Fruit fly (Drosophila melanogaster) whole organism, embryonic: ENCODE measurements around the gene CG3091.

Experiments used
- Bteb2 ChIP-seq: fragments of 200-800 bp; sonication (Bioruptor generic); optimal IDR thresholded peaks from 2 replicates; lab custom pipeline; 2016; ENCODE audit warnings: missing biosample characterization, missing genetic modification characterization
- C15 ChIP-seq: fragments of 200-800 bp; sonication (Bioruptor generic); IDR thresholded peaks from 3 replicates; pipeline ENCODE4 v1.3.6; 2022; ENCODE audit warnings: missing biosample characterization, missing genetic modification characterization
- CG10274 ChIP-seq: fragments of 200-800 bp; sonication (Bioruptor generic); optimal IDR thresholded peaks from 3 replicates; lab custom pipeline; 2017; ENCODE audit warnings: missing biosample characterization, mild to moderate bottlenecking, missing genetic modification characterization
- CG10321 ChIP-seq: fragments of 200-800 bp; sonication (Bioruptor generic); IDR thresholded peaks from 2 replicates; pipeline ENCODE4 v1.3.6; 2022; ENCODE audit warnings: missing biosample characterization, missing genetic modification characterization
- CG10366 ChIP-seq: fragments of 200-800 bp; sonication (Bioruptor generic); IDR thresholded peaks from 2 replicates; pipeline ENCODE4 v1.3.6; 2022; ENCODE audit warnings: missing biosample characterization, missing genetic modification characterization
- CG11398 ChIP-seq: fragments of 200-800 bp; sonication (Bioruptor generic); optimal IDR thresholded peaks from 2 replicates; lab custom pipeline; 2016; ENCODE audit warnings: missing biosample characterization, missing genetic modification characterization
- CG14050 ChIP-seq: fragments of 200-800 bp; sonication (Bioruptor generic); IDR thresholded peaks from 3 replicates; pipeline ENCODE4 v1.3.6; 2022; ENCODE audit warnings: missing biosample characterization, missing genetic modification characterization
- CG14667 ChIP-seq: fragments of 200-800 bp; sonication (Bioruptor generic); IDR thresholded peaks from 2 replicates; pipeline ENCODE4 v1.3.6; 2022; ENCODE audit warnings: missing biosample characterization, missing genetic modification characterization
- CG17829 ChIP-seq: fragments of 200-800 bp; optimal IDR thresholded peaks from 2 replicates; lab custom pipeline; 2019; ENCODE audit warnings: missing biosample characterization, mild to moderate bottlenecking, missing genetic modification characterization, moderate library complexity
- CG18011 ChIP-seq: fragments of 200-800 bp; sonication (Bioruptor generic); optimal IDR thresholded peaks from 2 replicates; lab custom pipeline; 2017; ENCODE audit warnings: missing biosample characterization, missing genetic modification characterization, mild to moderate bottlenecking, moderate library complexity, missing genotype
- CG18599 ChIP-seq: fragments of 200-800 bp; sonication (Bioruptor generic); optimal IDR thresholded peaks from 3 replicates; lab custom pipeline; 2017; ENCODE audit warnings: missing biosample characterization, missing genetic modification characterization, mild to moderate bottlenecking, moderate library complexity, missing genetic modification reagents
- CG30020 ChIP-seq: fragments of 200-800 bp; optimal IDR thresholded peaks from 2 replicates; lab custom pipeline; 2019; ENCODE audit warnings: missing biosample characterization, mild to moderate bottlenecking, missing genetic modification characterization, moderate library complexity
- CG3065 ChIP-seq: fragments of 200-800 bp; sonication (Bioruptor generic); optimal IDR thresholded peaks from 2 replicates; lab custom pipeline; 2016; ENCODE audit warnings: missing biosample characterization, missing genetic modification characterization
- CG4404 ChIP-seq: fragments of 200-800 bp; sonication (Bioruptor generic); IDR thresholded peaks from 2 replicates; pipeline ENCODE4 v1.3.6; 2022; ENCODE audit warnings: missing biosample characterization, missing genetic modification characterization
- CG4820 ChIP-seq: fragments of 200-800 bp; sonication (Bioruptor generic); optimal IDR thresholded peaks from 3 replicates; lab custom pipeline; 2016; ENCODE audit warnings: missing biosample characterization, missing genetic modification characterization
- CG6254 ChIP-seq: fragments of 200-800 bp; sonication (Bioruptor generic); optimal IDR thresholded peaks from 3 replicates; lab custom pipeline; 2017; ENCODE audit warnings: mild to moderate bottlenecking, missing biosample characterization, missing genetic modification reagents, missing genetic modification characterization
- CG7271 ChIP-seq: fragments of 200-800 bp; sonication (Bioruptor generic); optimal IDR thresholded peaks from 2 replicates; lab custom pipeline; 2018; ENCODE audit warnings: missing biosample characterization, mild to moderate bottlenecking, missing genetic modification characterization, moderate library complexity
- CG7556 ChIP-seq: fragments of 200-800 bp; sonication (Bioruptor generic); optimal IDR thresholded peaks from 2 replicates; lab custom pipeline; 2017; ENCODE audit warnings: missing biosample characterization, mild to moderate bottlenecking, missing genetic modification characterization
- CG8089 ChIP-seq: fragments of 200-800 bp; sonication (Bioruptor generic); optimal IDR thresholded peaks from 3 replicates; lab custom pipeline; 2016; ENCODE audit warnings: missing biosample characterization, missing genetic modification characterization
- CG8281 ChIP-seq: fragments of 200-800 bp; sonication (Bioruptor generic); optimal IDR thresholded peaks from 2 replicates; lab custom pipeline; 2018; ENCODE audit warnings: missing biosample characterization, mild to moderate bottlenecking, missing genetic modification characterization, moderate library complexity
- CG8359 ChIP-seq: fragments of 200-800 bp; sonication (Bioruptor generic); optimal IDR thresholded peaks from 2 replicates; lab custom pipeline; 2017; ENCODE audit warnings: missing biosample characterization, mild to moderate bottlenecking, missing genetic modification characterization, borderline replicate concordance
- CG9609 ChIP-seq: fragments of 200-800 bp; sonication (Bioruptor generic); optimal IDR thresholded peaks from 3 replicates; lab custom pipeline; 2016; ENCODE audit warnings: missing biosample characterization, missing genetic modification characterization
- CkIIα-i1 ChIP-seq: fragments of 200-800 bp; sonication (Bioruptor generic); IDR thresholded peaks from 2 replicates; pipeline ENCODE4 v1.3.6; 2022; ENCODE audit warnings: missing biosample characterization, missing genetic modification characterization
- CoRest ChIP-seq: fragments of 200-800 bp; sonication (Bioruptor generic); optimal IDR thresholded peaks from 3 replicates; lab custom pipeline; 2018; ENCODE audit warnings: missing biosample characterization, mild to moderate bottlenecking, missing genetic modification characterization, moderate library complexity
- Dek ChIP-seq: fragments of 200-800 bp; sonication (Bioruptor generic); optimal IDR thresholded peaks from 3 replicates; lab custom pipeline; 2019; ENCODE audit warnings: missing biosample characterization, mild to moderate bottlenecking, missing genetic modification characterization, moderate library complexity
- Dref ChIP-seq: fragments of 200-800 bp; sonication (Bioruptor generic); IDR thresholded peaks from 2 replicates; pipeline ENCODE4 v1.3.6; 2022; ENCODE audit warnings: missing biosample characterization, missing genetic modification characterization
- Gug ChIP-seq: fragments of 200-800 bp; sonication (Bioruptor generic); IDR thresholded peaks from 4 replicates; pipeline ENCODE4 v1.3.6; 2022; ENCODE audit warnings: missing biosample characterization, missing genetic modification characterization
- HLH54F ChIP-seq: fragments of 200-800 bp; sonication (Bioruptor generic); optimal IDR thresholded peaks from 3 replicates; lab custom pipeline; 2016; ENCODE audit warnings: missing biosample characterization, missing genetic modification characterization
- Hr39 ChIP-seq: fragments of >200 bp; optimal IDR thresholded peaks from 2 replicates; lab custom pipeline; 2017
- MESR4 ChIP-seq: fragments of 200-800 bp; sonication (Bioruptor generic); optimal IDR thresholded peaks from 2 replicates; lab custom pipeline; 2018; ENCODE audit warnings: missing biosample characterization, mild to moderate bottlenecking, missing genetic modification characterization, moderate library complexity
- Mes4 ChIP-seq: fragments of 200-800 bp; sonication (Bioruptor generic); optimal IDR thresholded peaks from 2 replicates; lab custom pipeline; 2016; ENCODE audit warnings: missing biosample characterization, missing genetic modification characterization
- NK7.1 ChIP-seq: fragments of 200-800 bp; sonication (Bioruptor generic); optimal IDR thresholded peaks from 3 replicates; lab custom pipeline; 2016; ENCODE audit warnings: missing biosample characterization, missing genetic modification characterization
- Poxn ChIP-seq: fragments of 200-800 bp; sonication (Bioruptor generic); IDR thresholded peaks from 2 replicates; pipeline ENCODE4 v1.3.6; 2022; ENCODE audit warnings: missing biosample characterization, missing genetic modification characterization
- Ptx1 ChIP-seq: fragments of 200-800 bp; sonication (Bioruptor generic); IDR thresholded peaks from 2 replicates; pipeline ENCODE4 v1.3.6; 2022; ENCODE audit warnings: missing biosample characterization, missing genetic modification characterization
- chif ChIP-seq, 2 experiments: fragments of 200-800 bp; sonication (Bioruptor generic); optimal IDR thresholded peaks; 3 replicates each; lab custom pipeline; 2016; ENCODE audit warnings: missing biosample characterization in 2 of 2, missing genetic modification characterization in 2 of 2
- dm ChIP-seq: fragments of 200-800 bp; sonication (Bioruptor generic); optimal IDR thresholded peaks from 3 replicates; lab custom pipeline; 2016; ENCODE audit warnings: missing biosample characterization, missing genetic modification characterization
- esg ChIP-seq: fragments of 200-800 bp; sonication (Bioruptor generic); conservative IDR thresholded peaks from 2 replicates; pipeline ENCODE4 v1.3.6; 2022; ENCODE audit warnings: missing biosample characterization, missing genetic modification characterization
- exex ChIP-seq: fragments of 200-800 bp; sonication (Bioruptor generic); optimal IDR thresholded peaks from 4 replicates; lab custom pipeline; 2018; ENCODE audit warnings: missing biosample characterization, mild to moderate bottlenecking, missing genetic modification characterization, moderate library complexity
- jing ChIP-seq: fragments of 200-800 bp; sonication (Bioruptor generic); optimal IDR thresholded peaks from 2 replicates; lab custom pipeline; 2018; ENCODE audit warnings: missing biosample characterization, mild to moderate bottlenecking, missing genetic modification characterization
- jumu ChIP-seq: fragments of 200-800 bp; sonication (Bioruptor generic); optimal IDR thresholded peaks from 3 replicates; lab custom pipeline; 2016; ENCODE audit warnings: missing biosample characterization, missing genetic modification characterization
- onecut ChIP-seq: fragments of 200-800 bp; sonication (Bioruptor generic); IDR thresholded peaks from 2 replicates; pipeline ENCODE4 v1.3.6; 2022; ENCODE audit warnings: missing biosample characterization, missing genetic modification characterization
- otp ChIP-seq: fragments of 200-800 bp; sonication (Bioruptor generic); IDR thresholded peaks from 3 replicates; pipeline ENCODE4, ENCODE4 v1.3.6; 2022; ENCODE audit warnings: missing biosample characterization, missing genetic modification characterization
- peb ChIP-seq: fragments of 200-800 bp; sonication (Bioruptor generic); IDR thresholded peaks from 2 replicates; pipeline ENCODE4 v1.3.6; 2022; ENCODE audit warnings: missing biosample characterization, missing genetic modification characterization
- prd ChIP-seq, 3 experiments: fragments of >200 bp in 2 of 3; fragments of 200-800 bp in 1 of 3; sonication (Bioruptor generic) in 1 of 3; optimal IDR thresholded peaks in 2 of 3; IDR thresholded peaks in 1 of 3; 2 replicates in 2 of 3; 3 replicates in 1 of 3; pipeline versions ENCODE4 v1.3.6 to Lab custom; 2017 to 2022; ENCODE audit warnings: missing biosample characterization in 1 of 3, missing genetic modification characterization in 1 of 3
- sug ChIP-seq: fragments of 200-800 bp; optimal IDR thresholded peaks from 2 replicates; lab custom pipeline; 2019; ENCODE audit warnings: missing biosample characterization, mild to moderate bottlenecking, missing genetic modification characterization, moderate library complexity
- tll ChIP-seq, 2 experiments: fragments of 200-800 bp in 1 of 2; fragments of >200 bp in 1 of 2; sonication (Bioruptor generic) in 1 of 2; optimal IDR thresholded peaks; 2 replicates each; lab custom pipeline; 2017 to 2019; ENCODE audit warnings: missing biosample characterization in 2 of 2, missing genetic modification characterization in 2 of 2, mild to moderate bottlenecking in 1 of 2, moderate library complexity in 1 of 2
- unpg ChIP-seq: fragments of 200-800 bp; sonication (Bioruptor generic); optimal IDR thresholded peaks from 3 replicates; lab custom pipeline; 2018; ENCODE audit warnings: missing biosample characterization, mild to moderate bottlenecking, missing genetic modification characterization, moderate library complexity
- vnd ChIP-seq: fragments of 200-800 bp; sonication (Bioruptor generic); IDR thresholded peaks from 3 replicates; pipeline ENCODE4 v1.3.6; 2022; ENCODE audit warnings: missing biosample characterization, missing genetic modification characterization; ENCODE audit not compliant: partially characterized antibody
- zfh1 ChIP-seq: fragments of 200-800 bp; sonication (Bioruptor generic); IDR thresholded peaks from 3 replicates; pipeline ENCODE4 v1.3.6; 2022; ENCODE audit warnings: missing biosample characterization, missing genetic modification characterization

Gene CG3091

DNA sequence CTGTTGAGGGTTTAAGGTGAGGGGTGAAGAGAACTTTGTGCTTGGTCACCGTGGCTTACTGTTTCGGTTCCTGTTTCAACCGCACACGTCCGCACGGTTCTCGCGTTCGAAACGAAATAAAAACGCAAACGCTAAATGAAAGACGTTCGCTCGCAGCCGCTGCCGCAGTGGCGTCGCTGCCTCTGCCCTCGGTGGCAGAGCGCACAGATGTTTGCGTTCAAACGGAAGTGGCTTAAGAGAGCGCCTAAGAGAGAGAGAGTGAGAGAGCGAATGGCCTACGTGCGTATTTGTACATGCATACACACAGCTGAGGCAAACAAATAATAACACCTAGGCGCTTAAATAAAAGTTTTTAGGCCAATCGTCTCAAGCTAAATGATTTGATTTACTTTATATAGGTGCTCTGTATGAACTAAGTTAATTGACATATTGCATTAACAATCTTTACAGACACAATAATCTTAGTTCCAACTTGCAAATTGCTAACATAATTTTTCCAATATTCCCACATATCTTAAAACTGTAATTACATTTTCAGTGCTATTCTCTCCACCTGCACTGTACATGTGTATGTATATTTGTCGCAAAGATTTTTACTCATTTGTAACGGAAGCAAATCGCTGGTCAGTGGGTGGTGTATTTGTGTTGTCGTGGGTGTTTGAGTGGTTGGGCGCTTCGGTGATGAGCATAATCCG, 39.4 kb upstream of the CG3091 start, which contains the start of gene CG2865 (continued):
- TF ChIP-seq Mes4 (GFP tag; lab: Kevin White, UChicago), result peak; percentile 84
- peak; percentile 76 for TF ChIP-seq peb (GFP tag; lab: Robert Waterston, UW)
- TF ChIP-seq CG7556 (GFP tag; lab: Kevin White, UChicago), result peak; percentile 97
- TF ChIP-seq CG3065 (GFP tag; lab: Kevin White, UChicago), result peak; percentile 62
- peak; percentile 75 for TF ChIP-seq CG14667 (GFP tag; lab: Robert Waterston, UW)
- TF ChIP-seq esg (GFP tag; lab: Robert Waterston, UW), result peak; percentile 85
- TF ChIP-seq CG10321 (GFP tag; lab: Robert Waterston, UW), result peak; percentile 11; the same call in 1 of the 2 replicates
- TF ChIP-seq CG8089 (GFP tag; lab: Kevin White, UChicago), result peak; percentile 85
- peak; percentile 86 to 92 for TF ChIP-seq chif (GFP tag; optimal IDR thresholded peaks at IDR 0.05; lab: Kevin White, UChicago)
- peak; percentile 91 for TF ChIP-seq CG6254
- peak; percentile 88 for TF ChIP-seq CG8281 (tag; lab: Kevin White, UChicago)
- TF ChIP-seq HLH54F (GFP tag; lab: Kevin White, UChicago), result peak; percentile 92
- peak; percentile 89 for TF ChIP-seq CG11398
- peak; percentile 56 for TF ChIP-seq CG7271 (tag; lab: Kevin White, UChicago)
- peak; percentile 26; the same call in 1 of the 2 replicates for TF ChIP-seq Poxn (GFP tag; lab: Robert Waterston, UW)
- TF ChIP-seq CoRest, result peak; percentile 97
- TF ChIP-seq CG14050 (GFP tag; lab: Robert Waterston, UW), result peak; percentile 78
- no peak for TF ChIP-seq vnd (GFP tag; lab: Robert Waterston, UW)
- TF ChIP-seq otp (GFP tag; lab: Robert Waterston, UW), result peak; percentile 46; the same call in 1 of the 3 replicates
- TF ChIP-seq jing (GFP tag; lab: Kevin White, UChicago), result peak; percentile 85
- TF ChIP-seq Ptx1, result peak; percentile 90
- TF ChIP-seq CG10366 (GFP tag; lab: Robert Waterston, UW), result peak; percentile 73
- peak; percentile 55; the same call in 2 of the 4 replicates for TF ChIP-seq Gug (GFP tag; lab: Robert Waterston, UW)
- peak; percentile 98 for TF ChIP-seq CG18599 (GFP tag; lab: Kevin White, UChicago)
- TF ChIP-seq CG17829 (tag; lab: Kevin White, UChicago), result peak; percentile 95
- TF ChIP-seq CG8359 (GFP tag; lab: Kevin White, UChicago), result peak; percentile 84
- TF ChIP-seq Dref (GFP tag; lab: Robert Waterston, UW), result no peak
- TF ChIP-seq CG10274, result peak; percentile 79
- TF ChIP-seq sug (tag; lab: Kevin White, UChicago), result peak; percentile 96
- peak in 1 of 2 experiments; percentile 62 for TF ChIP-seq tll (GFP tag; optimal IDR thresholded peaks at IDR 0.05; lab: Kevin White, UChicago)
- peak; percentile 80 for TF ChIP-seq CG18011
- peak; percentile 86 for TF ChIP-seq onecut (GFP tag; lab: Robert Waterston, UW)
- TF ChIP-seq dm (GFP tag; lab: Kevin White, UChicago), result peak; percentile 83
- TF ChIP-seq Dek, result peak; percentile 94
- peak; percentile 91 for TF ChIP-seq CG4820 (GFP tag; lab: Kevin White, UChicago)
- TF ChIP-seq exex (tag; lab: Kevin White, UChicago), result peak; percentile 88
- peak; percentile 60; the same call in 1 of the 3 replicates for TF ChIP-seq C15 (GFP tag; lab: Robert Waterston, UW)
- TF ChIP-seq Hr39 (lab: Kevin White, UChicago), result no peak
- TF ChIP-seq NK7.1 (GFP tag; lab: Kevin White, UChicago), result peak; percentile 90
- peak; percentile 3 for TF ChIP-seq MESR4 (GFP tag; lab: Kevin White, UChicago)
- TF ChIP-seq CG4404 (GFP tag; lab: Robert Waterston, UW), result peak; percentile 83
- peak; percentile 91 for TF ChIP-seq CG9609 (GFP tag; lab: Kevin White, UChicago)
- TF ChIP-seq jumu (GFP tag; lab: Kevin White, UChicago), result peak; percentile 87
- TF ChIP-seq CkIIα-i1, result 0 out of 2 replicates have a peak, but pooled peaks have one; percentile 7
- no peak for TF ChIP-seq prd (optimal IDR thresholded peaks at IDR 0.05; lab: Kevin White, UChicago)
- TF ChIP-seq prd (GFP tag; IDR thresholded peaks at IDR 0.05; lab: Robert Waterston, UW), result peak; percentile 90
- TF ChIP-seq CG30020 (tag; lab: Kevin White, UChicago), result peak; percentile 81
- peak; percentile 95 for TF ChIP-seq unpg (GFP tag; lab: Kevin White, UChicago)
- peak; percentile 89 for TF ChIP-seq Bteb2
- no peak; the same call in none of the 3 replicates for TF ChIP-seq zfh1 (GFP tag; lab: Robert Waterston, UW)
